Worm (Caenorhabditis elegans) whole organism, late embryonic: ENCODE data around the gene oac-48.

ENCODE experiments used
- K09A11.1 ChIP-seq: sonication (generic microtip); optimal IDR thresholded peaks from 2 replicates; lab custom pipeline; 2017; ENCODE audit warnings: antibody characterized with exemption, mild to moderate bottlenecking, missing genetic modification characterization, missing compliant biosample characterization; ENCODE audit not compliant: insufficient read depth
- ama-1 ChIP-seq: fragments of 150-350 bp; optimal IDR thresholded peaks from 2 replicates; lab custom pipeline; 2014
- ceh-18 ChIP-seq: sonication (generic microtip); optimal IDR thresholded peaks from 2 replicates; lab custom pipeline; 2016; ENCODE audit warnings: missing genetic modification characterization, missing compliant biosample characterization
- che-1 ChIP-seq: sonication (generic microtip); optimal IDR thresholded peaks from 2 replicates; lab custom pipeline; 2016; ENCODE audit warnings: mild to moderate bottlenecking, missing genetic modification characterization, missing compliant biosample characterization
- eyg-1 ChIP-seq: sonication (generic microtip); optimal IDR thresholded peaks from 2 replicates; lab custom pipeline; 2016; ENCODE audit warnings: missing genotype, missing genetic modification characterization, missing compliant biosample characterization
- fkh-6 ChIP-seq: sonication (generic microtip); optimal IDR thresholded peaks from 2 replicates; lab custom pipeline; 2016; ENCODE audit warnings: missing genetic modification characterization, missing compliant biosample characterization
- nfya-1 ChIP-seq: sonication (generic microtip); optimal IDR thresholded peaks from 2 replicates; lab custom pipeline; 2017; ENCODE audit warnings: missing genetic modification characterization, mild to moderate bottlenecking, missing compliant biosample characterization, antibody characterized with exemption, moderate library complexity
- npax-4 ChIP-seq: sonication (generic microtip); optimal IDR thresholded peaks from 2 replicates; lab custom pipeline; 2016; ENCODE audit warnings: missing genetic modification characterization, missing compliant biosample characterization
- pqm-1 ChIP-seq: sonication (generic microtip); optimal IDR thresholded peaks from 2 replicates; lab custom pipeline; 2016; ENCODE audit warnings: missing genetic modification characterization, missing compliant biosample characterization
- tbx-2 ChIP-seq: sonication (generic microtip); optimal IDR thresholded peaks from 2 replicates; lab custom pipeline; 2016; ENCODE audit warnings: missing genetic modification characterization, missing compliant biosample characterization
- ttx-3 ChIP-seq: sonication (generic microtip); optimal IDR thresholded peaks from 2 replicates; lab custom pipeline; 2016; ENCODE audit warnings: missing genetic modification reagents, missing genetic modification characterization, missing compliant biosample characterization

ce11 chrIV:13687631-13688030 lies 14.0 kb downstream of the oac-48 start:
- no peak for TF ChIP-seq ama-1
- TF ChIP-seq nfya-1 (tag; lab: Kevin White, UChicago) = no peak
- TF ChIP-seq ceh-18 (tag; lab: Kevin White, UChicago) = no peak
- no peak for TF ChIP-seq eyg-1 (tag; lab: Kevin White, UChicago)
- no peak for TF ChIP-seq fkh-6 (tag; lab: Kevin White, UChicago)
- TF ChIP-seq che-1 (tag; lab: Kevin White, UChicago) = no peak
- no peak for TF ChIP-seq tbx-2 (tag; lab: Kevin White, UChicago)
- no peak for TF ChIP-seq npax-4 (tag; lab: Kevin White, UChicago)
- TF ChIP-seq pqm-1 (tag; lab: Kevin White, UChicago) = no peak
- no peak for TF ChIP-seq K09A11.1 (tag; lab: Kevin White, UChicago)
- no peak for TF ChIP-seq ttx-3
